Fruit fly (Drosophila melanogaster) ovary, adult (tissue): ENCODE measurements around the gene CG4101.
A peak's percentile ranks its signal among the peaks of the same experiment; 100 is the strongest.

Experiments
- CG17801 ChIP-seq: fragments of 200-800 bp; optimal IDR thresholded peaks from 2 replicates; lab custom pipeline; 2019; ENCODE audit warnings: missing biosample characterization, mild to moderate bottlenecking, missing genetic modification characterization, moderate library complexity; ENCODE audit not compliant: partially characterized antibody

Gene CG4101

DNA sequence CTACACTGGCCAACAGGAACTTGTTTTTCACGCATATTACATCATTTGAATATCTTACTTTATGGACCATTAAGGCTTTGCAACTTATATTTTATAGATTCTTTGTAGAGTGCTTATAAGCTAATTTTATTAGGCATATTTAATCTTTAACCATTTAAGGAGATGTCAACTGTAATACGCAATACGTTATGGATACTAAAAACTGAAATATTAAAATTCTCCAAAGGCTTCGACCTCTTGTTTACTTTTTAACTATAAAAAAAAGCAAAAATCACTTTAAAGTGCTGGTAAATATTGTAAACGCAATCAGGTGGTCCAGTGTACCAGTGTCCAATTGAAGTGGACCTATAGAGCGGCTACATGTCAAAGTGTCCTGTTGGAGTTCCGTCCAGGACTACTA lies 44.7 kb downstream of the CG4101 start:
- no peak for TF ChIP-seq CG17801 (GFP tag; lab: Kevin White, UChicago)

dm6 chr3L:16659099-16659498 lies 46.8 kb downstream of the CG4101 start:
- no peak for TF ChIP-seq CG17801 (GFP tag; lab: Kevin White, UChicago)

- TF ChIP-seq CG17801 (GFP tag; lab: Kevin White, UChicago) = peak; percentile 82
These were observed 47.9 kb downstream of the CG4101 start for dm6 chr3L:16659959-16660870.

dm6 chr3L:16661167-16662109 lies 49.2 kb downstream of the CG4101 start, which contains the start of gene Baldspot:
Baldspot (minus strand) TSS chr3L:16661615.
- peak; percentile 60 for TF ChIP-seq CG17801 (GFP tag; lab: Kevin White, UChicago)
